Worm (Caenorhabditis elegans) whole organism, midembryonic: Measurements from ENCODE around the gene C12D5.4.

ENCODE experiments used
- T22C8.4 ChIP-seq: fragments of 200-800 bp; sonication (Bioruptor generic); IDR thresholded peaks from 2 replicates; pipeline ENCODE4 v1.3.6; 2022; ENCODE audit warnings: missing genetic modification characterization, missing compliant biosample characterization
- cog-1 ChIP-seq: sonication (generic microtip); optimal IDR thresholded peaks from 2 replicates; lab custom pipeline; 2016; ENCODE audit warnings: missing genetic modification characterization, missing compliant biosample characterization
- ref-1 ChIP-seq: fragments of 200-800 bp; sonication (Bioruptor generic); conservative IDR thresholded peaks from 2 replicates; pipeline ENCODE4 v1.3.6; 2022; ENCODE audit warnings: missing genetic modification reagents, missing genetic modification characterization, missing compliant biosample characterization
- ztf-23 ChIP-seq: fragments of 200-800 bp; sonication (Bioruptor generic); IDR thresholded peaks from 2 replicates; pipeline ENCODE4 v1.3.6; 2022; ENCODE audit warnings: missing genetic modification reagents, missing genetic modification characterization, missing compliant biosample characterization

ce11 chrV:7667940-7668339, 4.4 kb upstream of the C12D5.4 start, which contains the start of gene C12D5.5:
- no peak for TF ChIP-seq T22C8.4 (GFP tag; lab: Robert Waterston, UW)
- TF ChIP-seq ref-1 (GFP tag; lab: Robert Waterston, UW), result no peak
- TF ChIP-seq cog-1, result no peak
- TF ChIP-seq ztf-23 (GFP tag; lab: Robert Waterston, UW), result no peak
